Fruit fly (Drosophila melanogaster) whole organism, embryonic: ENCODE results near the gene CG5921.

ENCODE experiments used
- Atf-2 ChIP-seq: fragments of 200-800 bp; sonication (Bioruptor generic); optimal IDR thresholded peaks from 2 replicates; lab custom pipeline; 2016; ENCODE audit warnings: missing biosample characterization, missing genetic modification characterization
- Atf3 ChIP-seq: fragments of 200-800 bp; sonication (Bioruptor generic); optimal IDR thresholded peaks from 3 replicates; lab custom pipeline; 2016; ENCODE audit warnings: missing biosample characterization, missing genetic modification characterization
- Awh ChIP-seq: fragments of 200-800 bp; sonication (Bioruptor generic); IDR thresholded peaks from 2 replicates; pipeline ENCODE4, ENCODE4 v1.3.6; 2022; ENCODE audit warnings: missing biosample characterization, missing genetic modification characterization
- Bdp1 ChIP-seq: fragments of 200-800 bp; sonication (Bioruptor generic); optimal IDR thresholded peaks from 3 replicates; lab custom pipeline; 2016; ENCODE audit warnings: missing biosample characterization, missing genetic modification characterization
- BtbVII ChIP-seq: fragments of 200-800 bp; sonication (Bioruptor generic); optimal IDR thresholded peaks from 3 replicates; lab custom pipeline; 2017; ENCODE audit warnings: missing biosample characterization, mild to moderate bottlenecking, missing genetic modification characterization
- CG10543 ChIP-seq: fragments of 200-800 bp; sonication (Bioruptor generic); optimal IDR thresholded peaks from 3 replicates; lab custom pipeline; 2017; ENCODE audit warnings: missing biosample characterization, mild to moderate bottlenecking, missing genetic modification characterization, moderate library complexity
- CG11247 ChIP-seq: fragments of 200-800 bp; sonication (Bioruptor generic); IDR thresholded peaks from 2 replicates; pipeline ENCODE4 v1.3.6; 2022; ENCODE audit warnings: missing biosample characterization, missing genetic modification characterization
- CG11504 ChIP-seq: fragments of 200-800 bp; sonication (Bioruptor generic); optimal IDR thresholded peaks from 3 replicates; lab custom pipeline; 2019; ENCODE audit warnings: missing biosample characterization, mild to moderate bottlenecking, missing genetic modification characterization, moderate library complexity
- CG11695 ChIP-seq: fragments of 200-800 bp; sonication (Bioruptor generic); IDR thresholded peaks from 3 replicates; pipeline ENCODE4 v1.3.6; 2022; ENCODE audit warnings: missing biosample characterization, missing genetic modification characterization
- CG12659 ChIP-seq: fragments of 200-800 bp; sonication (Bioruptor generic); optimal IDR thresholded peaks from 3 replicates; lab custom pipeline; 2017; ENCODE audit warnings: mild to moderate bottlenecking, missing biosample characterization, missing genetic modification reagents, missing genetic modification characterization
- CG13894 ChIP-seq: fragments of 200-800 bp; sonication (Bioruptor generic); optimal IDR thresholded peaks from 3 replicates; lab custom pipeline; 2018; ENCODE audit warnings: missing biosample characterization, mild to moderate bottlenecking, missing genetic modification characterization, moderate library complexity
- CG17328 ChIP-seq: fragments of 200-800 bp; sonication (Bioruptor generic); IDR thresholded peaks from 2 replicates; pipeline ENCODE4 v1.3.6; 2022; ENCODE audit warnings: missing biosample characterization, missing genetic modification characterization
- CG17385 ChIP-seq: fragments of 200-800 bp; sonication (Bioruptor generic); optimal IDR thresholded peaks from 3 replicates; lab custom pipeline; 2018; ENCODE audit warnings: missing biosample characterization, mild to moderate bottlenecking, missing genetic modification characterization
- CG2129 ChIP-seq: fragments of 200-800 bp; sonication (Bioruptor generic); IDR thresholded peaks from 2 replicates; pipeline ENCODE4 v1.3.6; 2022; ENCODE audit warnings: missing biosample characterization, missing genetic modification characterization; ENCODE audit not compliant: partially characterized antibody
- CG30403 ChIP-seq: fragments of 200-800 bp; sonication (Bioruptor generic); optimal IDR thresholded peaks from 3 replicates; lab custom pipeline; 2016; ENCODE audit warnings: missing biosample characterization, missing genetic modification characterization
- CG31441 ChIP-seq: fragments of 200-800 bp; sonication (Bioruptor generic); IDR thresholded peaks from 2 replicates; pipeline ENCODE4 v1.3.6; 2022; ENCODE audit warnings: missing biosample characterization, missing genetic modification characterization
- CG4360 ChIP-seq: fragments of 200-800 bp; sonication (Bioruptor generic); IDR thresholded peaks from 2 replicates; pipeline ENCODE4 v1.3.6; 2022; ENCODE audit warnings: missing biosample characterization, missing genetic modification characterization
- CG4404 ChIP-seq: fragments of 200-800 bp; sonication (Bioruptor generic); IDR thresholded peaks from 2 replicates; pipeline ENCODE4 v1.3.6; 2022; ENCODE audit warnings: missing biosample characterization, missing genetic modification characterization
- CG7963 ChIP-seq: fragments of 200-800 bp; sonication (Bioruptor generic); IDR thresholded peaks from 3 replicates; pipeline ENCODE4 v1.3.6; 2022; ENCODE audit warnings: missing biosample characterization, missing genetic modification characterization; ENCODE audit not compliant: partially characterized antibody
- Dbx ChIP-seq: fragments of 200-800 bp; sonication (Bioruptor generic); IDR thresholded peaks from 3 replicates; pipeline ENCODE4 v1.3.6; 2022; ENCODE audit warnings: missing biosample characterization, missing genetic modification characterization
- Deaf1 ChIP-seq: fragments of 200-800 bp; optimal IDR thresholded peaks from 3 replicates; lab custom pipeline; 2019; ENCODE audit warnings: missing biosample characterization, mild to moderate bottlenecking, missing genetic modification characterization, moderate library complexity
- E2f1 ChIP-seq: fragments of 200-800 bp; sonication (Bioruptor generic); IDR thresholded peaks from 2 replicates; pipeline ENCODE4 v1.3.6; 2022; ENCODE audit warnings: missing biosample characterization, missing genetic modification characterization
- Ets65A ChIP-seq: fragments of 200-800 bp; sonication (Bioruptor generic); peaks from one replicate; lab custom pipeline; 2016; ENCODE audit warnings: missing biosample characterization, missing genetic modification characterization
- H15 ChIP-seq: fragments of 200-800 bp; sonication (Bioruptor generic); IDR thresholded peaks from 3 replicates; pipeline ENCODE4 v1.3.6; 2022; ENCODE audit warnings: missing biosample characterization, missing genetic modification characterization
- H2.0 ChIP-seq: fragments of 200-800 bp; sonication (Bioruptor generic); IDR thresholded peaks from 2 replicates; pipeline ENCODE4 v1.3.6; 2022; ENCODE audit warnings: missing biosample characterization, missing genetic modification characterization
- Hr3 ChIP-seq: fragments of 200-800 bp; sonication (Bioruptor generic); optimal IDR thresholded peaks from 3 replicates; lab custom pipeline; 2016; ENCODE audit warnings: missing biosample characterization, missing genetic modification characterization
- Hr51 ChIP-seq, 2 experiments: fragments of 200-800 bp; sonication (Bioruptor generic); optimal IDR thresholded peaks; 2 replicates in 1 of 2; 3 replicates in 1 of 2; lab custom pipeline; 2016 to 2018; ENCODE audit warnings: missing biosample characterization in 2 of 2, missing genetic modification characterization in 2 of 2, mild to moderate bottlenecking in 1 of 2, moderate library complexity in 1 of 2
- Med ChIP-seq: fragments of 200-800 bp; sonication (Bioruptor generic); peaks from one replicate; lab custom pipeline; 2016; ENCODE audit warnings: missing biosample characterization, missing genetic modification characterization, mild to moderate bottlenecking, inconsistent platforms, moderate library complexity
- ap ChIP-seq: fragments of 200-800 bp; sonication (Bioruptor generic); IDR thresholded peaks from 2 replicates; pipeline ENCODE4 v1.3.6; 2022; ENCODE audit warnings: missing biosample characterization, missing genetic modification characterization
- ara ChIP-seq: fragments of 200-800 bp; sonication (Bioruptor generic); IDR thresholded peaks from 2 replicates; pipeline ENCODE4 v1.3.6; 2022; ENCODE audit warnings: missing biosample characterization, missing genetic modification characterization
- bcd ChIP-seq: fragments of 200-800 bp; sonication (Bioruptor generic); optimal IDR thresholded peaks from 2 replicates; lab custom pipeline; 2017; ENCODE audit warnings: missing biosample characterization, mild to moderate bottlenecking, missing genetic modification characterization
- bowl ChIP-seq: fragments of 200-800 bp; sonication (Bioruptor generic); IDR thresholded peaks from 2 replicates; pipeline ENCODE4 v1.3.6; 2022; ENCODE audit warnings: missing biosample characterization, missing genetic modification characterization
- caup ChIP-seq: fragments of 200-800 bp; sonication (Bioruptor generic); optimal IDR thresholded peaks from 3 replicates; lab custom pipeline; 2017; ENCODE audit warnings: missing biosample characterization, mild to moderate bottlenecking, missing genetic modification characterization, moderate library complexity; ENCODE audit not compliant: severe bottlenecking
- cwo ChIP-seq: fragments of 200-800 bp; sonication (Bioruptor generic); optimal IDR thresholded peaks from 3 replicates; lab custom pipeline; 2017; ENCODE audit warnings: missing biosample characterization, missing genetic modification characterization, mild to moderate bottlenecking, moderate library complexity, missing genetic modification reagents
- gce ChIP-seq: fragments of 200-800 bp; sonication (Bioruptor generic); IDR thresholded peaks from 3 replicates; pipeline ENCODE4 v1.3.6; 2022; ENCODE audit warnings: missing biosample characterization, missing genetic modification characterization
- ham ChIP-seq: fragments of 200-800 bp; sonication (Bioruptor generic); IDR thresholded peaks from 2 replicates; pipeline ENCODE4 v1.3.6; 2022; ENCODE audit warnings: missing biosample characterization, missing genetic modification characterization
- her ChIP-seq: fragments of 200-800 bp; sonication (Bioruptor generic); optimal IDR thresholded peaks from 2 replicates; lab custom pipeline; 2016; ENCODE audit warnings: missing biosample characterization, missing genetic modification characterization
- lab ChIP-seq: fragments of 200-800 bp; sonication (Bioruptor generic); optimal IDR thresholded peaks from 3 replicates; lab custom pipeline; 2017; ENCODE audit warnings: missing biosample characterization, missing genetic modification characterization, mild to moderate bottlenecking, moderate library complexity, missing genetic modification reagents
- nerfin-1 ChIP-seq: fragments of 200-800 bp; sonication (Bioruptor generic); optimal IDR thresholded peaks from 3 replicates; lab custom pipeline; 2019; ENCODE audit warnings: missing biosample characterization, mild to moderate bottlenecking, missing genetic modification characterization, moderate library complexity
- nmo ChIP-seq: fragments of 200-800 bp; sonication (Bioruptor generic); optimal IDR thresholded peaks from 2 replicates; lab custom pipeline; 2018; ENCODE audit warnings: missing biosample characterization, mild to moderate bottlenecking, missing genetic modification characterization, moderate library complexity
- oc ChIP-seq: fragments of 200-800 bp; sonication (Bioruptor generic); optimal IDR thresholded peaks from 2 replicates; lab custom pipeline; 2018; ENCODE audit warnings: missing biosample characterization, mild to moderate bottlenecking, missing genetic modification characterization, moderate library complexity
- pho ChIP-seq: fragments of 200-800 bp; sonication (Bioruptor generic); optimal IDR thresholded peaks from 2 replicates; lab custom pipeline; 2016; ENCODE audit warnings: missing biosample characterization, missing genetic modification characterization
- ranshi ChIP-seq: fragments of 200-800 bp; sonication (Bioruptor generic); IDR thresholded peaks from 2 replicates; pipeline ENCODE4 v1.3.6; 2022; ENCODE audit warnings: missing biosample characterization, missing genetic modification characterization
- repo ChIP-seq: fragments of 200-800 bp; sonication (Bioruptor generic); optimal IDR thresholded peaks from 2 replicates; lab custom pipeline; 2016; ENCODE audit warnings: missing biosample characterization, missing genetic modification characterization
- row ChIP-seq: fragments of 200-800 bp; sonication (Bioruptor generic); IDR thresholded peaks from 3 replicates; pipeline ENCODE4 v1.3.6; 2022; ENCODE audit warnings: missing biosample characterization, missing genetic modification characterization
- run ChIP-seq: fragments of 200-800 bp; sonication (Bioruptor generic); optimal IDR thresholded peaks from 3 replicates; lab custom pipeline; 2018; ENCODE audit warnings: missing biosample characterization, mild to moderate bottlenecking, missing genetic modification characterization
- shn ChIP-seq: fragments of 200-800 bp; sonication (Bioruptor generic); optimal IDR thresholded peaks from 3 replicates; lab custom pipeline; 2016; ENCODE audit warnings: missing biosample characterization, missing genetic modification characterization
- sisA ChIP-seq: fragments of 200-800 bp; sonication (Bioruptor generic); IDR thresholded peaks from 2 replicates; pipeline ENCODE4 v1.3.6; 2022; ENCODE audit warnings: missing biosample characterization, missing genetic modification characterization
- sug ChIP-seq: fragments of 200-800 bp; optimal IDR thresholded peaks from 2 replicates; lab custom pipeline; 2019; ENCODE audit warnings: missing biosample characterization, mild to moderate bottlenecking, missing genetic modification characterization, moderate library complexity
- tap ChIP-seq: fragments of 200-800 bp; optimal IDR thresholded peaks from 3 replicates; lab custom pipeline; 2019; ENCODE audit warnings: missing biosample characterization, mild to moderate bottlenecking, missing genetic modification characterization, moderate library complexity

Gene CG5921

DNA sequence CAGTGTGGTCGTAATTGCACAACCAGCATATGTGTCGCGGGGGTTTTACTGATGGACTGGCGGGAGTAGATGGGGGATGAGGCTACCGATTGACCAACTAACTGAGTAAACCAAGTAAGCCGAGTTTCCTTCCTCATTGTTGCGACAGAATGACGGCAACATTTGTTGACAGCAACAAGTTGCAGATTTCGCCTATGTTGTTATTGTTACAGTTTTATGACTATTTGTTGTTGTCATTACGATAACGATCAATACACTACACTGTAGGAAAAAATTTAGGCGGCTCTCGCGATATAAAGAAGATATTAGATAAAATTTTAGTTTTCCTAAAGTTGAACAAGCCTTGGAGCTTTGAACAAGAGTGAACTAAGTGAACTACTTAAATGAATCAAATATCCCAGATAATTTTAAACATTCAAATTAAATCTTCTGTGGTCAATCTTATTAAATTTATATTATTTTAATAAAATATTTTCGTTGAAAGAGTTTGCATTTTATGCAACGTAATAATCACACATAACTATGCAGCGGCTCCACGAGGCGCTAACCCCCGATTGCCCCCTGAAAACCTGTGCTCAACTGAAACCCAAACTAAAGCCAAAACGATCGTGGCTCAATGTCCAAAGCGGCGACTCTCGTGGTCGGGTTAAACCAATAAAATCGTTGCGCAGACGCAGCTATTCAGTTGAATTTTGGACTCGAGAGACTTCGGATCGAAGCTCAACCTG is 16.8 kb downstream of the CG5921 start, which contains the start of gene CG5928 (continued):
- TF ChIP-seq CG31441 (GFP tag; lab: Robert Waterston, UW) (peak; percentile 57), CG10543 (GFP tag; lab: Kevin White, UChicago) (no peak), Med (GFP tag; lab: Kevin White, UChicago) (peak; percentile 16), sug (tag; lab: Kevin White, UChicago) (peak; percentile 12), H2.0 (GFP tag; lab: Robert Waterston, UW) (no peak), CG11504 (tag; lab: Kevin White, UChicago) (peak; percentile 95), Bdp1 (GFP tag; lab: Kevin White, UChicago) (no peak), bowl (GFP tag; lab: Robert Waterston, UW) (no peak), CG7963 (GFP tag; lab: Robert Waterston, UW) (no peak), CG4404 (no peak), oc (tag; lab: Kevin White, UChicago) (no peak), CG4360 (GFP tag; lab: Robert Waterston, UW) (0 out of 2 replicates have a peak, but pooled peaks have one; percentile 30), CG12659 (GFP tag; lab: Kevin White, UChicago) (peak; percentile 1), ham (GFP tag; lab: Robert Waterston, UW) (no peak), CG17328 (GFP tag; lab: Robert Waterston, UW) (no peak), E2f1 (GFP tag; lab: Robert Waterston, UW) (peak; percentile 21; the same call in 1 of the 2 replicates), Atf-2 (GFP tag; lab: Kevin White, UChicago) (no peak), Ets65A (GFP tag; lab: Kevin White, UChicago) (no peak), gce (GFP tag; lab: Robert Waterston, UW) (no peak), tap (tag; lab: Kevin White, UChicago) (peak; percentile 52), row (GFP tag; lab: Robert Waterston, UW) (peak; percentile 58), CG30403 (GFP tag; lab: Kevin White, UChicago) (peak; percentile 35), Atf3 (GFP tag; lab: Kevin White, UChicago) (no peak), bcd (GFP tag; lab: Kevin White, UChicago) (peak; percentile 38), Hr51 (GFP tag; optimal IDR thresholded peaks at IDR 0.05; lab: Kevin White, UChicago) (peak in 1 of 2 experiments; percentile 76), nmo (GFP tag; lab: Kevin White, UChicago) (peak; percentile 42), CG11247 (GFP tag; lab: Robert Waterston, UW) (no peak), sisA (GFP tag; lab: Robert Waterston, UW) (peak; percentile 61), CG2129 (GFP tag; lab: Robert Waterston, UW) (no peak), ara (GFP tag; lab: Robert Waterston, UW) (no peak), CG11695 (peak; percentile 48; the same call in 2 of the 3 replicates), Dbx (GFP tag; lab: Robert Waterston, UW) (no peak), cwo (GFP tag; lab: Kevin White, UChicago) (no peak), H15 (GFP tag; lab: Robert Waterston, UW) (peak; percentile 25; the same call in 1 of the 3 replicates), ranshi (GFP tag; lab: Robert Waterston, UW) (0 out of 2 replicates have a peak, but pooled peaks have one; percentile 14), CG13894 (tag; lab: Kevin White, UChicago) (no peak), Hr3 (no peak), shn (GFP tag; lab: Kevin White, UChicago) (no peak), ap (0 out of 2 replicates have a peak, but pooled peaks have one; percentile 22), lab (GFP tag; lab: Kevin White, UChicago) (peak; percentile 45), pho (no peak), Awh (no peak), nerfin-1 (tag; lab: Kevin White, UChicago) (peak; percentile 5), run (tag; lab: Kevin White, UChicago) (no peak), BtbVII (peak; percentile 13), Deaf1 (tag; lab: Kevin White, UChicago) (peak; percentile 35), CG17385 (peak; percentile 23), her (GFP tag; lab: Kevin White, UChicago) (no peak), repo (GFP tag; lab: Kevin White, UChicago) (no peak), caup (GFP tag; lab: Kevin White, UChicago) (peak; percentile 5)
